Fruit fly (Drosophila melanogaster): ENCODE measurements around the gene sesB.

dm6 chrX:10814832-10815372 lies 28.1 kb upstream of the sesB start:
- TF ChIP-seq lz (GFP tag; optimal IDR thresholded peaks at IDR 0.05) (no peak), CG10669 (GFP tag; optimal IDR thresholded peaks at IDR 0.05) (no peak), CG16779 (tag; optimal IDR thresholded peaks at IDR 0.05) (no peak), Sox102F (GFP tag; optimal IDR thresholded peaks at IDR 0.05) (no peak), CG6854 (GFP tag; optimal IDR thresholded peaks at IDR 0.05) (no peak), CG1621 (tag; optimal IDR thresholded peaks at IDR 0.05) (no peak), CG8319 (GFP tag; optimal IDR thresholded peaks at IDR 0.05) (no peak), CG6792 (GFP tag; optimal IDR thresholded peaks at IDR 0.05) (no peak), Ets96B (tag; optimal IDR thresholded peaks at IDR 0.05) (no peak)
